Worm (Caenorhabditis elegans) whole organism, L4 larva: ENCODE data around the gene F47B8.8.
A peak's percentile ranks its signal among the peaks of the same experiment; 100 is the strongest.

Source experiments
- F49E8.2 ChIP-seq: sonication (generic microtip); optimal IDR thresholded peaks from 2 replicates; lab custom pipeline; 2016; ENCODE audit warnings: missing compliant biosample characterization, mild to moderate bottlenecking, missing genetic modification characterization, borderline replicate concordance
- R02D3.7 ChIP-seq: fragments of 150-350 bp; sonication (generic microtip); optimal IDR thresholded peaks from 3 replicates; lab custom pipeline; 2014; ENCODE audit warnings: missing biosample characterization, missing genetic modification characterization
- ama-1 ChIP-seq: fragments of 150-350 bp; optimal IDR thresholded peaks from 2 replicates; lab custom pipeline; 2014; ENCODE audit warnings: inconsistent platforms, mixed read lengths
- lin-15B ChIP-seq: fragments of 150-350 bp; sonication (generic microtip); optimal IDR thresholded peaks from 3 replicates; lab custom pipeline; 2014; ENCODE audit warnings: missing biosample characterization, missing genetic modification characterization
- lin-39 ChIP-seq: fragments of 150-350 bp; optimal IDR thresholded peaks from 2 replicates; lab custom pipeline; 2014; ENCODE audit warnings: missing biosample characterization, missing genetic modification reagents, missing genetic modification characterization
- nhr-11 ChIP-seq: fragments of 150-350 bp; optimal IDR thresholded peaks from 2 replicates; lab custom pipeline; 2014; ENCODE audit warnings: missing biosample characterization, missing genetic modification characterization
- nhr-237 ChIP-seq: sonication (generic microtip); optimal IDR thresholded peaks from 2 replicates; lab custom pipeline; 2017; ENCODE audit warnings: missing biosample characterization, missing genetic modification characterization
- unc-39 ChIP-seq: sonication (generic microtip); optimal IDR thresholded peaks from 2 replicates; lab custom pipeline; 2017; ENCODE audit warnings: missing biosample characterization, missing genetic modification characterization
- unc-62 ChIP-seq, 3 experiments: fragments of 150-350 bp in 1 of 3; sonication (generic microtip); optimal IDR thresholded peaks in 2 of 3; peaks in 1 of 3; 1 replicate in 1 of 3; 2 replicates in 2 of 3; lab custom pipeline; 2014 to 2017; ENCODE audit warnings: missing biosample characterization in 3 of 3, missing genetic modification characterization in 3 of 3, missing genetic modification reagents in 3 of 3, missing genotype in 1 of 3
- vab-7 ChIP-seq: fragments of 200-800 bp; sonication (Bioruptor generic); IDR thresholded peaks from 2 replicates; pipeline ENCODE4 v1.3.6; 2022; ENCODE audit warnings: missing genetic modification reagents, missing genetic modification characterization, missing compliant biosample characterization

ce11 chrV:14354258-14354877 lies 22.8 kb downstream of the F47B8.8 start, which contains the start of gene Y49A3A.3:
- TF ChIP-seq nhr-11 (no peak), unc-62 (GFP tag; optimal IDR thresholded peaks at IDR 0.05 in 1 of 2; lab: Kevin White, UChicago) (peak in 1 of 2 experiments; percentile 94), unc-62 (tag; optimal IDR thresholded peaks at IDR 0.05; lab: Kevin White, UChicago) (no peak), lin-39 (tag; lab: Kevin White, UChicago) (no peak), F49E8.2 (tag; lab: Kevin White, UChicago) (no peak), unc-39 (tag; lab: Kevin White, UChicago) (no peak), nhr-237 (tag; lab: Kevin White, UChicago) (peak; percentile 58), vab-7 (GFP tag; lab: Robert Waterston, UW) (peak; percentile 49; the same call in 1 of the 2 replicates), R02D3.7 (tag; lab: Kevin White, UChicago) (no peak), lin-15B (tag; lab: Kevin White, UChicago) (no peak), ama-1 (lab: Kevin White, UChicago) (peak; percentile 80)
